Fruit fly (Drosophila melanogaster): Measurements from ENCODE around the gene IntS10.

Gene IntS10

dm6 chr3L:3806330-3806729 lies at the start of gene IntS10, which contains the start of the genes CG32264 and ntc:
Gene IntS10, plus strand, starts transcription at chr3L:3806710.
Gene CG32264, minus strand, starts transcription at chr3L:3806459.
Gene ntc, minus strand, starts transcription at chr3L:3806459.
- TF ChIP-seq ttk (optimal IDR thresholded peaks at IDR 0.05) (no peak), h (optimal IDR thresholded peaks at IDR 0.05) (no peak), psq (optimal IDR thresholded peaks at IDR 0.05) (no peak), Myc (optimal IDR thresholded peaks at IDR 0.05) (no peak)

- TF ChIP-seq insv (optimal IDR thresholded peaks at IDR 0.05) (no peak), Myc (optimal IDR thresholded peaks at IDR 0.05) (no peak), Sin3A (optimal IDR thresholded peaks at IDR 0.05) (no peak), psq (optimal IDR thresholded peaks at IDR 0.05) (no peak), ttk (optimal IDR thresholded peaks at IDR 0.05) (no peak), h (optimal IDR thresholded peaks at IDR 0.05) (no peak)
Measured at dm6 chr3L:3758603-3759002, 47.9 kb upstream of the IntS10 start.

- no peak for TF ChIP-seq ttk (optimal IDR thresholded peaks at IDR 0.05)
- TF ChIP-seq insv (optimal IDR thresholded peaks at IDR 0.05) = no peak
- TF ChIP-seq psq (optimal IDR thresholded peaks at IDR 0.05) = no peak
- TF ChIP-seq Sin3A (optimal IDR thresholded peaks at IDR 0.05) = no peak
- no peak for TF ChIP-seq Myc (optimal IDR thresholded peaks at IDR 0.05)
- TF ChIP-seq h (optimal IDR thresholded peaks at IDR 0.05) = no peak
Measured at dm6 chr3L:3760395-3760997, 46.0 kb upstream of the IntS10 start.

dm6 chr3L:3763335-3763734 lies 43.2 kb upstream of the IntS10 start:
- TF ChIP-seq ttk (optimal IDR thresholded peaks at IDR 0.05) (no peak), insv (optimal IDR thresholded peaks at IDR 0.05) (no peak), Sin3A (optimal IDR thresholded peaks at IDR 0.05) (no peak), psq (optimal IDR thresholded peaks at IDR 0.05) (no peak), h (optimal IDR thresholded peaks at IDR 0.05) (no peak)

- TF ChIP-seq insv (optimal IDR thresholded peaks at IDR 0.05) = no peak
- no peak for TF ChIP-seq ttk (optimal IDR thresholded peaks at IDR 0.05)
Measured at dm6 chr3L:3764338-3764737, 42.2 kb upstream of the IntS10 start.

dm6 chr3L:3765782-3766520 lies 40.6 kb upstream of the IntS10 start:
- TF ChIP-seq psq (optimal IDR thresholded peaks at IDR 0.05) (no peak), Sin3A (optimal IDR thresholded peaks at IDR 0.05) (no peak), Myc (optimal IDR thresholded peaks at IDR 0.05) (no peak), insv (optimal IDR thresholded peaks at IDR 0.05) (no peak), h (optimal IDR thresholded peaks at IDR 0.05) (no peak), ttk (optimal IDR thresholded peaks at IDR 0.05) (no peak)

dm6 chr3L:3766704-3767103 lies 39.8 kb upstream of the IntS10 start:
- TF ChIP-seq psq (optimal IDR thresholded peaks at IDR 0.05) (no peak), insv (optimal IDR thresholded peaks at IDR 0.05) (no peak), h (optimal IDR thresholded peaks at IDR 0.05) (no peak), ttk (optimal IDR thresholded peaks at IDR 0.05) (no peak), Sin3A (optimal IDR thresholded peaks at IDR 0.05) (no peak), Myc (optimal IDR thresholded peaks at IDR 0.05) (no peak)

- TF ChIP-seq Myc (optimal IDR thresholded peaks at IDR 0.05) = no peak
- no peak for TF ChIP-seq ttk (optimal IDR thresholded peaks at IDR 0.05)
- TF ChIP-seq Sin3A (optimal IDR thresholded peaks at IDR 0.05) = no peak
- TF ChIP-seq insv (optimal IDR thresholded peaks at IDR 0.05) = no peak
- no peak for TF ChIP-seq psq (optimal IDR thresholded peaks at IDR 0.05)
- TF ChIP-seq h (optimal IDR thresholded peaks at IDR 0.05) = no peak
Measured at dm6 chr3L:3767825-3768224, 38.7 kb upstream of the IntS10 start.

dm6 chr3L:3769157-3769556 lies 37.4 kb upstream of the IntS10 start:
- TF ChIP-seq psq (optimal IDR thresholded peaks at IDR 0.05) (no peak), h (optimal IDR thresholded peaks at IDR 0.05) (no peak), Sin3A (optimal IDR thresholded peaks at IDR 0.05) (no peak), insv (optimal IDR thresholded peaks at IDR 0.05) (no peak), Myc (optimal IDR thresholded peaks at IDR 0.05) (no peak), ttk (optimal IDR thresholded peaks at IDR 0.05) (no peak)

- TF ChIP-seq insv (optimal IDR thresholded peaks at IDR 0.05) (no peak), Myc (optimal IDR thresholded peaks at IDR 0.05) (no peak), Sin3A (optimal IDR thresholded peaks at IDR 0.05) (no peak), psq (optimal IDR thresholded peaks at IDR 0.05) (no peak), ttk (optimal IDR thresholded peaks at IDR 0.05) (no peak), h (optimal IDR thresholded peaks at IDR 0.05) (no peak)
Measured at dm6 chr3L:3770823-3771222, 35.7 kb upstream of the IntS10 start.

- TF ChIP-seq Myc (optimal IDR thresholded peaks at IDR 0.05) (no peak), ttk (optimal IDR thresholded peaks at IDR 0.05) (no peak), insv (optimal IDR thresholded peaks at IDR 0.05) (no peak), Sin3A (optimal IDR thresholded peaks at IDR 0.05) (no peak), psq (optimal IDR thresholded peaks at IDR 0.05) (no peak), h (optimal IDR thresholded peaks at IDR 0.05) (no peak)
Measured at dm6 chr3L:3771406-3771935, 35.0 kb upstream of the IntS10 start.

dm6 chr3L:3772284-3772987 lies 34.1 kb upstream of the IntS10 start:
- TF ChIP-seq Sin3A (optimal IDR thresholded peaks at IDR 0.05) (no peak), h (optimal IDR thresholded peaks at IDR 0.05) (no peak), psq (optimal IDR thresholded peaks at IDR 0.05) (no peak), Myc (optimal IDR thresholded peaks at IDR 0.05) (no peak), insv (optimal IDR thresholded peaks at IDR 0.05) (no peak)

Data from Kc167 (cell line).